Worm (Caenorhabditis elegans): Measurements from ENCODE around the gene F33G12.6.

F33G12.6 gene

ce11 chrII:5046209-5047200, 3.2 kb upstream of the F33G12.6 start:
- TF ChIP-seq ceh-2 (tag; optimal IDR thresholded peaks at IDR 0.05): no peak
- TF ChIP-seq lin-11 (tag; optimal IDR thresholded peaks at IDR 0.05): no peak
- TF ChIP-seq fkh-6 (tag; optimal IDR thresholded peaks at IDR 0.05): no peak
- TF ChIP-seq unc-42 (tag; optimal IDR thresholded peaks at IDR 0.05): peak; percentile 22

- TF ChIP-seq hlh-8 (tag; optimal IDR thresholded peaks at IDR 0.05) (no peak), sox-2 (GFP tag; IDR thresholded peaks at IDR 0.05) (no peak), pat-9 (tag; optimal IDR thresholded peaks at IDR 0.05) (no peak), ceh-30 (tag; optimal IDR thresholded peaks at IDR 0.05) (no peak), hlh-13 (GFP tag; optimal IDR thresholded peaks at IDR 0.05) (no peak), ztf-16 (tag; optimal IDR thresholded peaks at IDR 0.05) (no peak), nfya-1 (tag; optimal IDR thresholded peaks at IDR 0.05) (peak; percentile 24), ceh-2 (tag; optimal IDR thresholded peaks at IDR 0.05) (no peak), K09A11.1 (tag; optimal IDR thresholded peaks at IDR 0.05; ENCODE audit: insufficient read depth) (no peak), hlh-30 (tag; optimal IDR thresholded peaks at IDR 0.05; ENCODE audit: insufficient read depth) (no peak), odd-2 (tag; optimal IDR thresholded peaks at IDR 0.05) (no peak), elt-2 (tag; optimal IDR thresholded peaks at IDR 0.05) (peak; percentile 74), ama-1 (optimal IDR thresholded peaks at IDR 0.05) (no peak), tbx-2 (tag; optimal IDR thresholded peaks at IDR 0.05) (no peak)
Measured at ce11 chrII:5047279-5047678, 2.4 kb upstream of the F33G12.6 start.

- TF ChIP-seq ceh-31 (tag; optimal IDR thresholded peaks at IDR 0.05) (peak; percentile 18), ceh-34 (tag; optimal IDR thresholded peaks at IDR 0.05) (no peak)
Measured at ce11 chrII:5048185-5048795, 1.4 kb upstream of the F33G12.6 start.

ce11 chrII:5049249-5049648, 466 bp upstream of the F33G12.6 start:
- TF ChIP-seq ahr-1 (tag; optimal IDR thresholded peaks at IDR 0.05) (no peak), madf-2 (tag; optimal IDR thresholded peaks at IDR 0.05) (no peak), ceh-31 (tag; optimal IDR thresholded peaks at IDR 0.05) (no peak), nhr-232 (tag; optimal IDR thresholded peaks at IDR 0.05) (no peak), pha-4 (tag; optimal IDR thresholded peaks at IDR 0.05) (no peak), tbx-7 (tag; optimal IDR thresholded peaks at IDR 0.05) (no peak), pha-2 (tag; optimal IDR thresholded peaks at IDR 0.05) (no peak), sox-2 (GFP tag; IDR thresholded peaks at IDR 0.05) (no peak), fkh-6 (tag; optimal IDR thresholded peaks at IDR 0.05) (no peak), hlh-6 (tag; optimal IDR thresholded peaks at IDR 0.05) (no peak), mec-3 (tag; optimal IDR thresholded peaks at IDR 0.05; ENCODE audit: borderline replicate concordance) (no peak), ttx-3 (tag; optimal IDR thresholded peaks at IDR 0.05) (no peak)

- no peak for TF ChIP-seq fkh-10 (GFP tag; optimal IDR thresholded peaks at IDR 0.05)
- TF ChIP-seq unc-86 (tag; optimal IDR thresholded peaks at IDR 0.05): no peak
- no peak for TF ChIP-seq ceh-22 (tag; optimal IDR thresholded peaks at IDR 0.05)
- TF ChIP-seq pat-9 (tag; optimal IDR thresholded peaks at IDR 0.05): no peak
- no peak for TF ChIP-seq ceh-48 (tag; optimal IDR thresholded peaks at IDR 0.05)
- TF ChIP-seq gmeb-2 (tag; optimal IDR thresholded peaks at IDR 0.05): no peak
Measured at ce11 chrII:5050776-5051175, 1.1 kb downstream of the F33G12.6 start.

Data from whole organism, late embryonic.